Worm (Caenorhabditis elegans) whole organism, L2 larva: ENCODE measurements around the gene srh-122.
"Not testable (repeated sequence)": the region's sequence is repeated elsewhere in the genome, so short reads cannot be mapped to it uniquely, and the experiment has no call there.

ENCODE experiments used
- C34F6.9 ChIP-seq: fragments of 150-350 bp; optimal IDR thresholded peaks from 2 replicates; lab custom pipeline; 2014; ENCODE audit warnings: missing biosample characterization, missing genetic modification characterization
- R02D3.7 ChIP-seq: fragments of 150-350 bp; optimal IDR thresholded peaks from 2 replicates; lab custom pipeline; 2014; ENCODE audit warnings: missing biosample characterization, missing genetic modification characterization
- Y55F3AM.14 ChIP-seq: fragments of 200-800 bp; sonication (Bioruptor generic); optimal IDR thresholded peaks from 2 replicates; lab custom pipeline; 2018; ENCODE audit warnings: mild to moderate bottlenecking, missing genetic modification characterization, missing compliant biosample characterization
- ZK546.5 ChIP-seq: sonication (generic microtip); optimal IDR thresholded peaks from 2 replicates; lab custom pipeline; 2017; ENCODE audit warnings: missing biosample characterization, missing genetic modification characterization
- alr-1 ChIP-seq: fragments of 150-350 bp; optimal IDR thresholded peaks from 2 replicates; lab custom pipeline; 2014; ENCODE audit warnings: missing biosample characterization, missing genetic modification characterization
- aly-2 ChIP-seq: fragments of 150-350 bp; optimal IDR thresholded peaks from 2 replicates; lab custom pipeline; 2014; ENCODE audit warnings: missing biosample characterization, missing genetic modification characterization
- ama-1 ChIP-seq: fragments of 150-350 bp; optimal IDR thresholded peaks from 2 replicates; lab custom pipeline; 2018; ENCODE audit warnings: inconsistent platforms
- blmp-1 ChIP-seq: sonication (generic microtip); optimal IDR thresholded peaks from 2 replicates; lab custom pipeline; 2017; ENCODE audit warnings: missing genetic modification characterization, mild to moderate bottlenecking, missing compliant biosample characterization, antibody characterized with exemption, moderate library complexity; ENCODE audit not compliant: insufficient read depth
- ceh-82 ChIP-seq: fragments of 150-350 bp; optimal IDR thresholded peaks from 2 replicates; lab custom pipeline; 2014; ENCODE audit warnings: missing biosample characterization, missing genetic modification characterization
- crh-2 ChIP-seq: sonication (generic microtip); optimal IDR thresholded peaks from 2 replicates; lab custom pipeline; 2017; ENCODE audit warnings: missing biosample characterization, missing genetic modification characterization
- dmd-4 ChIP-seq: sonication (generic microtip); optimal IDR thresholded peaks from 2 replicates; lab custom pipeline; 2017; ENCODE audit warnings: missing biosample characterization, missing genetic modification characterization
- egl-27 ChIP-seq: sonication (generic microtip); optimal IDR thresholded peaks from 3 replicates; lab custom pipeline; 2017; ENCODE audit warnings: missing biosample characterization, missing genetic modification reagents, missing genetic modification characterization
- fos-1 ChIP-seq: fragments of 150-350 bp; optimal IDR thresholded peaks from 2 replicates; lab custom pipeline; 2014; ENCODE audit warnings: missing biosample characterization, missing genetic modification characterization
- gmeb-1 ChIP-seq: fragments of 150-350 bp; optimal IDR thresholded peaks from 2 replicates; lab custom pipeline; 2014; ENCODE audit warnings: missing biosample characterization, missing genetic modification characterization
- lin-11 ChIP-seq: fragments of 150-350 bp; sonication (generic microtip); optimal IDR thresholded peaks from 2 replicates; lab custom pipeline; 2014; ENCODE audit warnings: missing biosample characterization, missing genetic modification characterization, inconsistent platforms, mixed read lengths
- lin-13 ChIP-seq: fragments of 150-350 bp; optimal IDR thresholded peaks from 2 replicates; lab custom pipeline; 2014; ENCODE audit warnings: missing biosample characterization, missing genetic modification reagents, missing genetic modification characterization
- lin-39 ChIP-seq: fragments of 150-350 bp; optimal IDR thresholded peaks from 2 replicates; lab custom pipeline; 2014; ENCODE audit warnings: missing biosample characterization, missing genetic modification reagents, missing genetic modification characterization
- nhr-21 ChIP-seq: fragments of 150-350 bp; optimal IDR thresholded peaks from 2 replicates; lab custom pipeline; 2014; ENCODE audit warnings: missing biosample characterization, missing genetic modification characterization
- nhr-23 ChIP-seq: fragments of 150-350 bp; optimal IDR thresholded peaks from 2 replicates; lab custom pipeline; 2014; ENCODE audit warnings: missing biosample characterization, missing genetic modification reagents, missing genetic modification characterization
- nhr-237 ChIP-seq: fragments of 150-350 bp; optimal IDR thresholded peaks from 2 replicates; lab custom pipeline; 2014; ENCODE audit warnings: missing biosample characterization, missing genetic modification characterization
- nhr-25 ChIP-seq: fragments of 150-350 bp; sonication (generic microtip); optimal IDR thresholded peaks from 3 replicates; lab custom pipeline; 2014; ENCODE audit warnings: missing biosample characterization, missing genetic modification characterization
- nhr-6 ChIP-seq: fragments of 150-350 bp; optimal IDR thresholded peaks from 2 replicates; lab custom pipeline; 2014; ENCODE audit warnings: missing biosample characterization, missing genetic modification characterization
- peb-1 ChIP-seq: fragments of 150-350 bp; optimal IDR thresholded peaks from 2 replicates; lab custom pipeline; 2014; ENCODE audit warnings: missing biosample characterization, missing genetic modification characterization
- sma-3 ChIP-seq: sonication (generic microtip); optimal IDR thresholded peaks from 2 replicates; lab custom pipeline; 2016; ENCODE audit warnings: missing genetic modification reagents, missing genetic modification characterization, missing compliant biosample characterization
- sma-9 ChIP-seq, 2 experiments: fragments of 150-350 bp in 1 of 2; sonication (generic microtip) in 1 of 2; optimal IDR thresholded peaks; 2 replicates each; lab custom pipeline; 2014 to 2016; ENCODE audit warnings: missing genetic modification characterization in 2 of 2, mild to moderate bottlenecking in 1 of 2, missing biosample characterization in 1 of 2, missing compliant biosample characterization in 1 of 2, missing genetic modification reagents in 1 of 2, moderate library complexity in 1 of 2
- snpc-4 ChIP-seq: fragments of 150-350 bp; optimal IDR thresholded peaks from 2 replicates; lab custom pipeline; 2014; ENCODE audit warnings: missing biosample characterization, missing genetic modification characterization
- unc-39 ChIP-seq: fragments of 150-350 bp; optimal IDR thresholded peaks from 2 replicates; lab custom pipeline; 2014; ENCODE audit warnings: missing biosample characterization, missing genetic modification characterization
- unc-55 ChIP-seq: fragments of 150-350 bp; sonication (generic microtip); optimal IDR thresholded peaks from 3 replicates; lab custom pipeline; 2014; ENCODE audit warnings: missing biosample characterization, missing genetic modification reagents, missing genetic modification characterization
- zag-1 ChIP-seq: fragments of 150-350 bp; optimal IDR thresholded peaks from 2 replicates; lab custom pipeline; 2014; ENCODE audit warnings: missing biosample characterization, missing genetic modification characterization
- ztf-1 ChIP-seq: fragments of 200-800 bp; sonication (Bioruptor generic); conservative IDR thresholded peaks from 2 replicates; pipeline ENCODE4 v1.3.6; 2022; ENCODE audit warnings: missing genetic modification characterization, missing compliant biosample characterization

The srh-122 gene

DNA sequence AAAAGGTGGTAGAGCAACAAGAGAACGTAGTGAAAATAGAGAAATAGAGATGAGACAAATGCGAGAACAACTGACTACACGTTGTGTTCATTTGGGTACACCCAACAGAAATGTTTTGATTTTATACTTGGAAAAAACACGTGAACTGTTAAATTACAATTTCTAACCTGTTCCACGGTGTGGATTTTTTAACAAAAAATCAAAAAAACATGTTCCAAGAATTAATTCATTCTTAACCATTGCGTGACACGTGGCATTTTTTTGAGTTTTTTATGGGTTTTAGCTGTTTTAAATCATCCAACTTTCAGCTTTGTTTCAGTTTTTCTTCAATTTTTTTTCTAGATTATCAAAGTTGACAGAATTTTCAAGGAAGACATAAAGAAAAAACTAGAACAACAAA lies 16.4 kb downstream of the srh-122 start, which contains the start of gene ech-1.1:
TSS of gene ech-1.1 (minus strand) at position 101 of the 400 bp plus-strand sequence.
- not testable (repeated sequence) for TF ChIP-seq lin-39 (tag; lab: Kevin White, UChicago); zag-1 (tag; lab: Kevin White, UChicago); blmp-1

ce11 chrV:15354648-15355047 lies 23.2 kb downstream of the srh-122 start, which contains the start of gene C29F3.7:
Gene C29F3.7, plus strand, starts transcription at chrV:15354901.
- TF ChIP-seq ceh-82 (tag; lab: Kevin White, UChicago) (no peak), blmp-1 (no peak), gmeb-1 (tag; lab: Kevin White, UChicago) (peak; percentile 44), fos-1 (tag; lab: Kevin White, UChicago) (peak; percentile 97), Y55F3AM.14 (GFP tag; lab: Kevin White, UChicago) (no peak), alr-1 (tag; lab: Kevin White, UChicago) (no peak), sma-9 (GFP tag; optimal IDR thresholded peaks at IDR 0.05; lab: Kevin White, UChicago) (peak; percentile 87), sma-9 (tag; optimal IDR thresholded peaks at IDR 0.05; lab: Kevin White, UChicago) (no peak)

- TF ChIP-seq egl-27 (tag; lab: Kevin White, UChicago), result no peak
- no peak for TF ChIP-seq C34F6.9 (tag; lab: Kevin White, UChicago)
- no peak for TF ChIP-seq ZK546.5 (tag; lab: Kevin White, UChicago)
- TF ChIP-seq nhr-25 (tag; lab: Kevin White, UChicago), result no peak
- TF ChIP-seq crh-2 (tag; lab: Kevin White, UChicago), result no peak
- no peak for TF ChIP-seq alr-1 (tag; lab: Kevin White, UChicago)
- no peak for TF ChIP-seq nhr-6 (tag; lab: Kevin White, UChicago)
- TF ChIP-seq snpc-4 (tag; lab: Kevin White, UChicago), result no peak
- TF ChIP-seq ama-1 (lab: Kevin White, UChicago), result no peak
Measured at ce11 chrV:15352376-15352775, 25.4 kb downstream of the srh-122 start, which contains the start of gene srx-58. Gene srx-58, plus strand, starts transcription at chrV:15352676.

ce11 chrV:15350615-15351014 lies 27.2 kb downstream of the srh-122 start, which contains the start of gene clec-231:
Gene clec-231, minus strand, starts transcription at chrV:15350715.
- TF ChIP-seq R02D3.7 (tag; lab: Kevin White, UChicago), result no peak
- TF ChIP-seq ztf-1 (GFP tag; lab: Robert Waterston, UW), result no peak
- no peak for TF ChIP-seq nhr-21
- TF ChIP-seq blmp-1, result no peak
- no peak for TF ChIP-seq egl-27 (tag; lab: Kevin White, UChicago)
- no peak for TF ChIP-seq lin-11 (tag; lab: Kevin White, UChicago)
- no peak for TF ChIP-seq crh-2 (tag; lab: Kevin White, UChicago)
- no peak for TF ChIP-seq aly-2 (tag; lab: Kevin White, UChicago)
- TF ChIP-seq fos-1 (tag; lab: Kevin White, UChicago), result no peak
- TF ChIP-seq gmeb-1 (tag; lab: Kevin White, UChicago), result no peak
- no peak for TF ChIP-seq dmd-4 (tag; lab: Kevin White, UChicago)
- no peak for TF ChIP-seq sma-9 (GFP tag; optimal IDR thresholded peaks at IDR 0.05; lab: Kevin White, UChicago)
- TF ChIP-seq sma-9 (tag; optimal IDR thresholded peaks at IDR 0.05; lab: Kevin White, UChicago), result no peak
- TF ChIP-seq, all 48 proteins: peak for 0

- TF ChIP-seq nhr-237 (tag; lab: Kevin White, UChicago), result no peak
- no peak for TF ChIP-seq nhr-25 (tag; lab: Kevin White, UChicago)
- TF ChIP-seq lin-13 (GFP tag; lab: Kevin White, UChicago), result no peak
- TF ChIP-seq unc-55 (GFP tag; lab: Kevin White, UChicago), result no peak
- no peak for TF ChIP-seq sma-3
- TF ChIP-seq unc-39 (tag; lab: Kevin White, UChicago), result no peak
- TF ChIP-seq nhr-23 (tag; lab: Kevin White, UChicago), result no peak
- TF ChIP-seq peb-1 (tag; lab: Kevin White, UChicago), result no peak
- no peak for TF ChIP-seq ama-1 (lab: Kevin White, UChicago)
Measured at ce11 chrV:15349044-15349443, 28.8 kb downstream of the srh-122 start, which contains the start of gene clec-230. Gene clec-230, minus strand, starts transcription at chrV:15349144.

ce11 chrV:15347292-15347691 lies 30.5 kb downstream of the srh-122 start, which contains the start of gene C29F3.3:
Gene C29F3.3, minus strand, starts transcription at chrV:15347392.
- no peak for TF ChIP-seq lin-13 (GFP tag; lab: Kevin White, UChicago)
